Worm (Caenorhabditis elegans) whole organism, late embryonic: Measurements from ENCODE around the gene H40L08.1.

Source experiments
- C08G9.2 ChIP-seq: sonication (generic microtip); optimal IDR thresholded peaks from 2 replicates; lab custom pipeline; 2016; ENCODE audit warnings: mild to moderate bottlenecking, missing genetic modification characterization, moderate library complexity, missing compliant biosample characterization
- K02D7.2 ChIP-seq: sonication (generic microtip); optimal IDR thresholded peaks from 2 replicates; lab custom pipeline; 2017; ENCODE audit warnings: mild to moderate bottlenecking, missing genetic modification characterization, missing compliant biosample characterization
- T23F11.4 ChIP-seq: fragments of 200-800 bp; sonication (Bioruptor generic); optimal IDR thresholded peaks from 2 replicates; lab custom pipeline; 2018; ENCODE audit warnings: mild to moderate bottlenecking, missing genetic modification characterization, missing compliant biosample characterization
- Y22D7AL.16 ChIP-seq: sonication (generic microtip); optimal IDR thresholded peaks from 2 replicates; lab custom pipeline; 2016; ENCODE audit warnings: missing genetic modification characterization, missing compliant biosample characterization
- ahr-1 ChIP-seq: sonication (generic microtip); optimal IDR thresholded peaks from 2 replicates; lab custom pipeline; 2016; ENCODE audit warnings: missing genetic modification characterization, missing compliant biosample characterization
- ceh-2 ChIP-seq: sonication (generic microtip); optimal IDR thresholded peaks from 2 replicates; lab custom pipeline; 2016; ENCODE audit warnings: missing genotype, missing genetic modification characterization, missing compliant biosample characterization
- ceh-24 ChIP-seq: sonication (generic microtip); optimal IDR thresholded peaks from 2 replicates; lab custom pipeline; 2016; ENCODE audit warnings: mild to moderate bottlenecking, missing genetic modification characterization, missing compliant biosample characterization
- ceh-30 ChIP-seq: fragments of 150-350 bp; optimal IDR thresholded peaks from 2 replicates; lab custom pipeline; 2014; ENCODE audit warnings: missing biosample characterization, missing genetic modification characterization
- ceh-34 ChIP-seq: sonication (generic microtip); optimal IDR thresholded peaks from 2 replicates; lab custom pipeline; 2016; ENCODE audit warnings: mild to moderate bottlenecking, missing genetic modification characterization, missing compliant biosample characterization
- dmd-4 ChIP-seq: sonication (generic microtip); optimal IDR thresholded peaks from 2 replicates; lab custom pipeline; 2016; ENCODE audit warnings: borderline replicate concordance, missing genetic modification characterization, missing compliant biosample characterization
- dve-1 ChIP-seq: sonication (generic microtip); optimal IDR thresholded peaks from 2 replicates; lab custom pipeline; 2017; ENCODE audit warnings: antibody characterized with exemption, mild to moderate bottlenecking, missing genetic modification characterization, missing compliant biosample characterization
- elt-4 ChIP-seq: sonication (generic microtip); optimal IDR thresholded peaks from 2 replicates; lab custom pipeline; 2016; ENCODE audit warnings: missing genetic modification characterization, missing compliant biosample characterization
- ets-4 ChIP-seq: sonication (generic microtip); optimal IDR thresholded peaks from 2 replicates; lab custom pipeline; 2016; ENCODE audit warnings: missing genetic modification characterization, missing compliant biosample characterization
- eyg-1 ChIP-seq: sonication (generic microtip); optimal IDR thresholded peaks from 2 replicates; lab custom pipeline; 2016; ENCODE audit warnings: missing genotype, missing genetic modification characterization, missing compliant biosample characterization
- fkh-6 ChIP-seq: sonication (generic microtip); optimal IDR thresholded peaks from 2 replicates; lab custom pipeline; 2016; ENCODE audit warnings: missing genetic modification characterization, missing compliant biosample characterization
- hlh-13 ChIP-seq: fragments of 200-800 bp; sonication (Bioruptor generic); optimal IDR thresholded peaks from 2 replicates; lab custom pipeline; 2018; ENCODE audit warnings: mild to moderate bottlenecking, missing genetic modification characterization, missing compliant biosample characterization
- hlh-6 ChIP-seq: sonication (generic microtip); optimal IDR thresholded peaks from 2 replicates; lab custom pipeline; 2016; ENCODE audit warnings: missing genotype, missing genetic modification characterization, missing compliant biosample characterization
- madf-2 ChIP-seq: sonication (generic microtip); optimal IDR thresholded peaks from 2 replicates; lab custom pipeline; 2017; ENCODE audit warnings: missing genetic modification characterization, missing compliant biosample characterization
- mec-3 ChIP-seq: sonication (generic microtip); optimal IDR thresholded peaks from 2 replicates; lab custom pipeline; 2016; ENCODE audit warnings: borderline replicate concordance, missing genetic modification characterization, missing compliant biosample characterization
- nfya-1 ChIP-seq: sonication (generic microtip); optimal IDR thresholded peaks from 2 replicates; lab custom pipeline; 2017; ENCODE audit warnings: missing genetic modification characterization, mild to moderate bottlenecking, missing compliant biosample characterization, antibody characterized with exemption, moderate library complexity
- nhr-11 ChIP-seq: fragments of 150-350 bp; optimal IDR thresholded peaks from 2 replicates; lab custom pipeline; 2014; ENCODE audit warnings: missing biosample characterization, missing genetic modification characterization
- odd-2 ChIP-seq: sonication (generic microtip); optimal IDR thresholded peaks from 2 replicates; lab custom pipeline; 2017; ENCODE audit warnings: antibody characterized with exemption, mild to moderate bottlenecking, missing genetic modification characterization, missing compliant biosample characterization
- pag-3 ChIP-seq: sonication (generic microtip); optimal IDR thresholded peaks from 2 replicates; lab custom pipeline; 2016; ENCODE audit warnings: missing compliant biosample characterization, missing genetic modification characterization, borderline replicate concordance
- pha-4 ChIP-seq: fragments of 150-350 bp; optimal IDR thresholded peaks from 2 replicates; lab custom pipeline; 2018; ENCODE audit warnings: missing biosample characterization, missing genetic modification reagents, missing genetic modification characterization
- pqm-1 ChIP-seq: sonication (generic microtip); optimal IDR thresholded peaks from 2 replicates; lab custom pipeline; 2016; ENCODE audit warnings: missing genetic modification characterization, missing compliant biosample characterization
- pros-1 ChIP-seq: fragments of 150-350 bp; optimal IDR thresholded peaks from 2 replicates; lab custom pipeline; 2014; ENCODE audit warnings: missing biosample characterization, missing genetic modification reagents, missing genetic modification characterization
- ref-2 ChIP-seq: sonication (generic microtip); optimal IDR thresholded peaks from 2 replicates; lab custom pipeline; 2016; ENCODE audit warnings: missing genetic modification characterization, missing compliant biosample characterization
- sdc-2 ChIP-seq: sonication (generic microtip); optimal IDR thresholded peaks from 2 replicates; lab custom pipeline; 2016; ENCODE audit warnings: missing genotype, missing genetic modification characterization, missing compliant biosample characterization
- syd-9 ChIP-seq: sonication (generic microtip); optimal IDR thresholded peaks from 2 replicates; lab custom pipeline; 2016; ENCODE audit warnings: mild to moderate bottlenecking, missing genetic modification characterization, moderate library complexity, missing compliant biosample characterization
- tbx-2 ChIP-seq: sonication (generic microtip); optimal IDR thresholded peaks from 2 replicates; lab custom pipeline; 2016; ENCODE audit warnings: missing genetic modification characterization, missing compliant biosample characterization
- unc-3 ChIP-seq, 2 experiments: fragments of 200-800 bp in 1 of 2; sonication (Bioruptor generic) in 1 of 2; sonication (generic microtip) in 1 of 2; conservative IDR thresholded peaks in 1 of 2; optimal IDR thresholded peaks in 1 of 2; 2 replicates each; pipeline versions ENCODE4 v1.3.6 to Lab custom; 2016 to 2022; ENCODE audit warnings: missing compliant biosample characterization in 2 of 2, missing genetic modification characterization in 2 of 2, missing genetic modification reagents in 1 of 2
- unc-42 ChIP-seq: sonication (generic microtip); optimal IDR thresholded peaks from 2 replicates; lab custom pipeline; 2016; ENCODE audit warnings: missing genotype, missing genetic modification characterization, missing compliant biosample characterization
- unc-55 ChIP-seq: sonication (generic microtip); optimal IDR thresholded peaks from 2 replicates; lab custom pipeline; 2017; ENCODE audit warnings: missing biosample characterization, missing genetic modification reagents, missing genetic modification characterization
- unc-86 ChIP-seq: sonication (generic microtip); optimal IDR thresholded peaks from 2 replicates; lab custom pipeline; 2016; ENCODE audit warnings: missing genetic modification characterization, missing compliant biosample characterization
- zip-5 ChIP-seq: sonication (generic microtip); optimal IDR thresholded peaks from 2 replicates; lab custom pipeline; 2016; ENCODE audit warnings: missing genetic modification characterization, missing compliant biosample characterization
- ztf-16 ChIP-seq: sonication (generic microtip); optimal IDR thresholded peaks from 2 replicates; lab custom pipeline; 2017; ENCODE audit warnings: missing genetic modification characterization, missing compliant biosample characterization

H40L08.1 gene

ce11 chrX:15039696-15040212 is 44.1 kb downstream of the H40L08.1 start:
- TF ChIP-seq Y22D7AL.16 (tag; lab: Kevin White, UChicago) (no peak), unc-86 (tag; lab: Kevin White, UChicago) (no peak), dmd-4 (tag; lab: Kevin White, UChicago) (no peak), ets-4 (tag; lab: Kevin White, UChicago) (no peak), elt-4 (tag; lab: Kevin White, UChicago) (no peak), pha-4 (tag; lab: Kevin White, UChicago) (no peak), ceh-2 (tag; lab: Kevin White, UChicago) (no peak), hlh-6 (tag; lab: Kevin White, UChicago) (no peak), unc-3 (GFP tag; conservative IDR thresholded peaks at IDR 0.05; lab: Robert Waterston, UW) (no peak), unc-3 (tag; optimal IDR thresholded peaks at IDR 0.05; lab: Kevin White, UChicago) (no peak)

DNA sequence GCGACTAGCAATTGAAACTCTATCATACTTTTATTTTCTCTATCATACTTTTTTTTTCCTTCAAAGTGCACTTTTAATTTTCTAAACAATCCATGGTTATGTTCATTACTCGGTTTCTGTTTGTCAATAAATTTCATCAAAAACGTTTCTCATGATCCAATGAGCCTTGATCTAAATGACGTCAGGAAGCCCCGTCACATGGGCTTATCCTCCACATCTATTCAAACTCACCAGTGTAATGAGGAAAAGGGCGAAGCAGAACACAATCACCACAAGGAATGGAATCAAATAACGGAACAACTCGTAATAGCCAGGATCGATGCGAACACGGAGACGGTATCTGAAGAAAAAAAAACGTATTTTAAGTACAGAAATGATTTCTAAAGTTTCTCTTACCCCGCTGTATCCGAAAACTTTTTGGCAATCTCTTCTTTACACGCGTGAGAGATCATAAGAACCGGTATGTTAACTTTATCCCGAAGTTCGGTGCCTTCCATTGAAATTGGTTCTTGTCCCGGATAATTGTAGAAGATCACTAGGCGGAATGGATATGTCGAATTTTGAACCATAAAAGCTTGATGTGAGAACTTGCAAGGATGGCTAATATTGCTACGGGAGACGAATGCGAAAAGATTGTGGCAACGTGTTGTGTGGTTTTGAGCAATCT is 44.7 kb downstream of the H40L08.1 start:
- TF ChIP-seq mec-3 (tag; lab: Kevin White, UChicago) (no peak), ahr-1 (no peak), tbx-2 (tag; lab: Kevin White, UChicago) (no peak), zip-5 (tag; lab: Kevin White, UChicago) (no peak), pros-1 (tag; lab: Kevin White, UChicago) (no peak), unc-55 (GFP tag; lab: Kevin White, UChicago) (no peak), ceh-34 (no peak), nhr-11 (tag; lab: Kevin White, UChicago) (no peak), nfya-1 (tag; lab: Kevin White, UChicago) (no peak), eyg-1 (no peak), pqm-1 (tag; lab: Kevin White, UChicago) (no peak), T23F11.4 (no peak), ceh-30 (tag; lab: Kevin White, UChicago) (no peak), Y22D7AL.16 (tag; lab: Kevin White, UChicago) (no peak), ref-2 (tag; lab: Kevin White, UChicago) (no peak), unc-86 (tag; lab: Kevin White, UChicago) (no peak), ceh-2 (tag; lab: Kevin White, UChicago) (no peak), K02D7.2 (tag; lab: Kevin White, UChicago) (no peak), unc-3 (GFP tag; conservative IDR thresholded peaks at IDR 0.05; lab: Robert Waterston, UW) (no peak), unc-3 (tag; optimal IDR thresholded peaks at IDR 0.05; lab: Kevin White, UChicago) (no peak), syd-9 (tag; lab: Kevin White, UChicago) (no peak)

- no peak for TF ChIP-seq sdc-2
Observed at ce11 chrX:15036287-15036686, 47.6 kb downstream of the H40L08.1 start.

DNA sequence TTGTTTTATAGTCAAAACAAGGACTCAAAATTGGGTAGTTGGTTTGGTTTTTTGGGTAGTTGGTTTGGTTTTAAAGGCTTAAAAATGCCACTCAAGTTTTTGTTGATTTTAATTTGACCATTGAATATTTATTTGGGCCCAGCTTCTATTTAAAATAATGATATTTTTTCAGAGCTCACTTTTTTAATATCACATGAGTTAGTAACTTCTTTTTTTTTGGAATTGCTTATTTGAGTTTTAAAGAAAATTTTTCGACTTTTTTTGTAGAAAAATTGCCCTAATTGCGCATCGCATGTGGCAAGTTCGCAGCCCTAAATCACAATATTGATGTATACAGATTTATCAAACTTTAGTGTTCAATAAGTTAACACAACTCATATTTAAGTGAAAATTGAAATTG is 48.1 kb downstream of the H40L08.1 start:
- TF ChIP-seq C08G9.2 (tag; lab: Kevin White, UChicago), result no peak
- no peak for TF ChIP-seq unc-42 (tag; lab: Kevin White, UChicago)
- no peak for TF ChIP-seq ztf-16 (tag; lab: Kevin White, UChicago)
- TF ChIP-seq dve-1 (tag; lab: Kevin White, UChicago), result no peak
- no peak for TF ChIP-seq eyg-1
- no peak for TF ChIP-seq odd-2
- TF ChIP-seq zip-5 (tag; lab: Kevin White, UChicago), result no peak
- no peak for TF ChIP-seq madf-2 (tag; lab: Kevin White, UChicago)
- TF ChIP-seq fkh-6 (tag; lab: Kevin White, UChicago), result no peak
- TF ChIP-seq ref-2 (tag; lab: Kevin White, UChicago), result no peak
- TF ChIP-seq hlh-13, result no peak
- no peak for TF ChIP-seq pag-3 (tag; lab: Kevin White, UChicago)
- no peak for TF ChIP-seq pqm-1 (tag; lab: Kevin White, UChicago)
- no peak for TF ChIP-seq ceh-30 (tag; lab: Kevin White, UChicago)
- no peak for TF ChIP-seq ceh-24 (tag; lab: Kevin White, UChicago)
- no peak for TF ChIP-seq unc-86 (tag; lab: Kevin White, UChicago)
